Worm (Caenorhabditis elegans) whole organism, L1 larva: ENCODE data around the gene T10B5.8.

ENCODE experiments used
- C34B4.2 ChIP-seq: sonication (generic microtip); optimal IDR thresholded peaks from 2 replicates; lab custom pipeline; 2017; ENCODE audit warnings: mild to moderate bottlenecking, missing genetic modification characterization, missing compliant biosample characterization
- F16B12.6 ChIP-seq: fragments of 150-350 bp; optimal IDR thresholded peaks from 2 replicates; lab custom pipeline; 2014; ENCODE audit warnings: missing biosample characterization, missing genetic modification characterization
- Y116A8C.19 ChIP-seq: sonication (generic microtip); optimal IDR thresholded peaks from 2 replicates; lab custom pipeline; 2016; ENCODE audit warnings: missing compliant biosample characterization, missing genetic modification characterization, borderline replicate concordance
- alr-1 ChIP-seq: fragments of 200-800 bp; sonication (Bioruptor generic); optimal IDR thresholded peaks from 2 replicates; lab custom pipeline; 2018; ENCODE audit warnings: borderline replicate concordance, mild to moderate bottlenecking, missing genetic modification characterization, missing compliant biosample characterization
- ceh-63 ChIP-seq: fragments of 200-800 bp; sonication (Bioruptor generic); optimal IDR thresholded peaks from 2 replicates; lab custom pipeline; 2018; ENCODE audit warnings: mild to moderate bottlenecking, missing genetic modification characterization, missing compliant biosample characterization
- ceh-8 ChIP-seq: fragments of 200-800 bp; sonication (Bioruptor generic); optimal IDR thresholded peaks from 2 replicates; lab custom pipeline; 2018; ENCODE audit warnings: mild to moderate bottlenecking, missing genetic modification characterization, moderate library complexity, missing compliant biosample characterization
- ceh-88 ChIP-seq: fragments of 200-800 bp; sonication (Bioruptor generic); IDR thresholded peaks from 2 replicates; pipeline ENCODE4 v1.3.6; 2022; ENCODE audit warnings: missing genetic modification characterization, missing compliant biosample characterization
- dpl-1 ChIP-seq, 3 experiments: fragments of 150-350 bp in 2 of 3; sonication (generic microtip) in 1 of 3; optimal IDR thresholded peaks; 2 replicates each; lab custom pipeline; 2014 to 2017; ENCODE audit warnings: missing biosample characterization in 3 of 3, missing genetic modification characterization in 3 of 3, missing genetic modification reagents in 3 of 3
- efl-3 ChIP-seq: fragments of 200-800 bp; sonication (Bioruptor generic); optimal IDR thresholded peaks from 2 replicates; lab custom pipeline; 2018; ENCODE audit warnings: mild to moderate bottlenecking, missing genetic modification characterization, missing compliant biosample characterization
- egl-27 ChIP-seq, 2 experiments: fragments of 150-350 bp in 1 of 2; sonication (generic microtip); optimal IDR thresholded peaks; 3 replicates each; lab custom pipeline; 2017 to 2018; ENCODE audit warnings: missing biosample characterization in 2 of 2, missing genetic modification characterization in 2 of 2, missing genetic modification reagents in 2 of 2
- fkh-4 ChIP-seq: sonication (generic microtip); optimal IDR thresholded peaks from 2 replicates; lab custom pipeline; 2016; ENCODE audit warnings: missing compliant biosample characterization, missing genetic modification characterization, borderline replicate concordance
- grh-1 ChIP-seq: fragments of 200-800 bp; sonication (Bioruptor generic); IDR thresholded peaks from 2 replicates; pipeline ENCODE4 v1.3.6; 2022; ENCODE audit warnings: missing genetic modification reagents, missing genetic modification characterization, missing compliant biosample characterization
- hlh-4 ChIP-seq: sonication (generic microtip); optimal IDR thresholded peaks from 2 replicates; lab custom pipeline; 2016; ENCODE audit warnings: mild to moderate bottlenecking, missing genetic modification characterization, missing compliant biosample characterization
- irx-1 ChIP-seq: sonication (generic microtip); optimal IDR thresholded peaks from 2 replicates; lab custom pipeline; 2016; ENCODE audit warnings: missing genetic modification characterization, missing compliant biosample characterization
- lin-13 ChIP-seq: fragments of 150-350 bp; optimal IDR thresholded peaks from 2 replicates; lab custom pipeline; 2014; ENCODE audit warnings: missing biosample characterization, missing genetic modification reagents, missing genetic modification characterization
- lin-35 ChIP-seq, 2 experiments: fragments of 150-350 bp; optimal IDR thresholded peaks; 2 replicates each; lab custom pipeline; 2014; ENCODE audit warnings: missing biosample characterization in 2 of 2, missing genetic modification characterization in 2 of 2, missing genetic modification reagents in 2 of 2
- mdl-1 ChIP-seq, 2 experiments: fragments of 150-350 bp; optimal IDR thresholded peaks; 2 replicates each; lab custom pipeline; 2014 to 2017; ENCODE audit warnings: missing biosample characterization in 2 of 2, missing genetic modification characterization in 2 of 2, inconsistent platforms in 1 of 2
- mep-1 ChIP-seq: fragments of 150-350 bp; optimal IDR thresholded peaks from 2 replicates; lab custom pipeline; 2014; ENCODE audit warnings: missing biosample characterization, missing genetic modification characterization
- nhr-11 ChIP-seq: fragments of 150-350 bp; optimal IDR thresholded peaks from 2 replicates; lab custom pipeline; 2014; ENCODE audit warnings: missing biosample characterization, missing genetic modification characterization
- nhr-12 ChIP-seq: sonication (generic microtip); optimal IDR thresholded peaks from 2 replicates; lab custom pipeline; 2017; ENCODE audit warnings: missing biosample characterization, missing genetic modification characterization
- nhr-237 ChIP-seq: fragments of 150-350 bp; optimal IDR thresholded peaks from 2 replicates; lab custom pipeline; 2014; ENCODE audit warnings: missing biosample characterization, missing genetic modification characterization
- nhr-47 ChIP-seq: sonication (generic microtip); optimal IDR thresholded peaks from 2 replicates; lab custom pipeline; 2016; ENCODE audit warnings: mild to moderate bottlenecking, missing genetic modification characterization, moderate library complexity, missing compliant biosample characterization
- nhr-71 ChIP-seq: sonication (generic microtip); optimal IDR thresholded peaks from 2 replicates; lab custom pipeline; 2016; ENCODE audit warnings: mild to moderate bottlenecking, missing genetic modification characterization, moderate library complexity, missing compliant biosample characterization
- nhr-84 ChIP-seq: sonication (generic microtip); optimal IDR thresholded peaks from 2 replicates; lab custom pipeline; 2017; ENCODE audit warnings: missing biosample characterization, missing genetic modification characterization
- pag-3 ChIP-seq: sonication (generic microtip); optimal IDR thresholded peaks from 2 replicates; lab custom pipeline; 2017; ENCODE audit warnings: missing genetic modification characterization, mild to moderate bottlenecking, missing compliant biosample characterization, antibody characterized with exemption, borderline replicate concordance; ENCODE audit not compliant: insufficient read depth
- pax-3 ChIP-seq: fragments of 200-800 bp; sonication (Bioruptor generic); optimal IDR thresholded peaks from 2 replicates; lab custom pipeline; 2018; ENCODE audit warnings: mild to moderate bottlenecking, missing genetic modification characterization, moderate library complexity, missing compliant biosample characterization
- pqm-1 ChIP-seq: sonication (generic microtip); optimal IDR thresholded peaks from 3 replicates; lab custom pipeline; 2017; ENCODE audit warnings: missing biosample characterization, missing genetic modification characterization
- skn-1 ChIP-seq: fragments of 150-350 bp; optimal IDR thresholded peaks from 2 replicates; lab custom pipeline; 2014; ENCODE audit warnings: missing biosample characterization, missing genetic modification characterization
- snpc-4 ChIP-seq: fragments of 150-350 bp; optimal IDR thresholded peaks from 2 replicates; lab custom pipeline; 2014; ENCODE audit warnings: missing biosample characterization, missing genetic modification characterization
- tlp-1 ChIP-seq: fragments of 150-350 bp; optimal IDR thresholded peaks from 2 replicates; lab custom pipeline; 2014; ENCODE audit warnings: missing biosample characterization, missing genetic modification characterization
- unc-98 ChIP-seq: fragments of 200-800 bp; sonication (Bioruptor generic); IDR thresholded peaks from 2 replicates; pipeline ENCODE4 v1.3.6; 2022; ENCODE audit warnings: missing genetic modification characterization, missing compliant biosample characterization
- vab-15 ChIP-seq: sonication (generic microtip); optimal IDR thresholded peaks from 2 replicates; lab custom pipeline; 2017; ENCODE audit warnings: missing genotype, mild to moderate bottlenecking, missing genetic modification characterization, missing compliant biosample characterization
- ztf-4 ChIP-seq: fragments of 150-350 bp; optimal IDR thresholded peaks from 2 replicates; lab custom pipeline; 2014; ENCODE audit warnings: missing biosample characterization, missing genetic modification characterization

T10B5.8 gene

DNA sequence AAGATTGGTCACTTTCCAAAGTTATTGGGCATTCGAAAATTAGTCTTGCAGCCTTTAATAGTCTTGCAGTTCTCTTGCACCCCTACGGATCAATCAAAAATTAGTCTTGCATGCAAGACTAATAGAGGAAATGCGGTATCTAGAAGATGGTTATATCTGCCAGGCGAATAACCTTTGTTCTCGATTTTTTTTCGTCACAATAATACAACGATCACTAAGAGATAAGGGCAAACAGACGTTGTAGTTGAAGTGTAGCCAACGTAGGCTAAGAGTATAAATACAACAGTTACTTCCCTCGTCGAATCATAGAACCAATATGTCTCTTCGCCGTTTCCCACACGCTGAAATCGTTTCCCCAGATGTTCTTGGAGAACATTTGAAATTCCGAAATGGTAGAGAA, at the start of gene T10B5.8:
Gene T10B5.8 (plus strand): TSS at position 301 of the 400 bp plus-strand sequence.
- no peak for TF ChIP-seq ceh-8 (GFP tag; lab: Kevin White, UChicago)
- no peak for TF ChIP-seq mdl-1 (tag; optimal IDR thresholded peaks at IDR 0.05; lab: Kevin White, UChicago)
- TF ChIP-seq lin-35 (GFP tag; optimal IDR thresholded peaks at IDR 0.05; lab: Kevin White, UChicago) = no peak

DNA sequence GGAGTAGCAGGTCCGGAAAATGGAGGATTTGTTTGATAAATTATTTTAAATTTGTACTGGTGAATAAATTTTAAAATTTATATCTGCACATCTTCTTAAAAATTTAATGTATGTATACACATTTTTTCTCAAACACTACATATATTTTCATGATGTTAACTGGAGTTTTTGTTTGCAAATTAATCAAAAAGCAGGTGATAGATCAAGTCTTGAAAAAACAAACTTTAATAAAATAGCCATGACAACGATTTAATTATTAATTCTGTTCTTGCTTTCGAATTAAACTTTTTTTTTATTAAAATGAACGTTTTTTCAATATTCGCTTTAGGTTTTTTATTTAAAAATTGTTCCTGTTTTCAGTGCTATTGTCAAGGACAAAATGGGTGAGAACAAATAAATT, 47.6 kb upstream of the T10B5.8 start, which contains the start of gene F36H9.1:
Gene F36H9.1 (plus strand): TSS at position 301 of the 400 bp plus-strand sequence.
- TF ChIP-seq nhr-237 (no peak), lin-13 (GFP tag; lab: Kevin White, UChicago) (no peak), nhr-11 (no peak), nhr-12 (tag; lab: Kevin White, UChicago) (no peak), efl-3 (GFP tag; lab: Kevin White, UChicago) (no peak), snpc-4 (tag; lab: Kevin White, UChicago) (no peak), fkh-4 (tag; lab: Kevin White, UChicago) (no peak), pag-3 (tag; lab: Kevin White, UChicago) (no peak), alr-1 (tag; lab: Kevin White, UChicago) (no peak), F16B12.6 (no peak), grh-1 (no peak), irx-1 (no peak), C34B4.2 (tag; lab: Kevin White, UChicago) (no peak), egl-27 (tag; optimal IDR thresholded peaks at IDR 0.05; lab: Kevin White, UChicago) (no peak), hlh-4 (tag; lab: Kevin White, UChicago) (no peak)
- TF ChIP-seq, all 84 proteins: peak for 0

ce11 chrV:1797900-1798299, 43.9 kb upstream of the T10B5.8 start, which contains the start of gene F36H9.10:
TSS of gene F36H9.10 (plus strand) at chrV:1798200.
- TF ChIP-seq nhr-84 (tag; lab: Kevin White, UChicago) (no peak), unc-98 (GFP tag; lab: Robert Waterston, UW) (no peak), ztf-4 (tag; lab: Kevin White, UChicago) (no peak), tlp-1 (tag; lab: Kevin White, UChicago) (no peak), ceh-63 (GFP tag; lab: Kevin White, UChicago) (no peak), Y116A8C.19 (tag; lab: Kevin White, UChicago) (no peak), pqm-1 (tag; lab: Kevin White, UChicago) (no peak), ceh-88 (GFP tag; lab: Robert Waterston, UW) (no peak)

DNA sequence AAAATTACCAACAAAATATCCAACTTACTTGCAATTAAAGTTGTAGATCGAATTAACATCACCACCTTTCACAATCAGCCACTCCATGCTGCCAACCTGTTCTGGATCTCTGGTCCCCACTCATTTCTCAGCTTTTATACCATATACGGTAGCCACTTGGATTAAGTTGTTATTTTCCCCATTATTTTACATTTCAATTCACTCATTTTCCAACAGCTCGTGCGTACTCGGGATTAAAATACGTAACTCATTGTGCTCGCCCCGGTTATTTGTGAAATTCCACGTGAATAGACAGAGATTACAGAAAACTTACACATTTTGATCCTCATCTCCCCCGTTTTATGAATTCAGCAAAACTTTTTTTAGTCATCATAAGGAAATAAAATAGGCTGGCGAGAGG, 38.8 kb upstream of the T10B5.8 start, which contains the start of gene srt-41:
Gene srt-41 (minus strand): TSS at position 101 of the 400 bp plus-strand sequence.
- TF ChIP-seq vab-15 = no peak
- TF ChIP-seq pax-3 (tag; lab: Kevin White, UChicago) = peak; percentile 14

DNA sequence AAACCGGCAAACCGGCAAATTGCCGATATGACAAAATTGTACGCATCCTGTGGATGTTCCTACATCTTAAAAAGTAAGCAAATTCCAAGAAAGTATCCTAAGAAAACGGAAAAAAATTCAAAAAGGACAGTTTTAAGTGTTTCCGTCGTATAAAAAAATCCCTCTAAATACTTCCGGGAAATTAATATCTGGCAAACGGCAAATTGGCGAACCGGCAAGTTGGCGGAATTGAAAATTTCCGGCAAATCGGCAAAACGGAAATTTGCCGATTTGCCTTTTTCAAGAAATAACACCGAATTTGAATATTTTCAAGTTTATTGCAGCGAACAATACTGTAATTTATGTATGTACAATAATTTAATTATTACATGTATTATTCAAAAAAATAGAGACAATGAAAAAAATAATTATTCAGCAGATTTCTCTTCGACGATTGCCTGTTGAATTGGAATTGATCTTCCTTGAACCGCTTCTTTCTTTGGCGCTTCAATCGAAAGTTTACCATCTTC, 37.8 kb upstream of the T10B5.8 start:
- TF ChIP-seq skn-1 (tag; lab: Kevin White, UChicago) (peak; percentile 59), nhr-47 (tag; lab: Kevin White, UChicago) (no peak), mep-1 (tag; lab: Kevin White, UChicago) (peak; percentile 81), nhr-71 (tag; lab: Kevin White, UChicago) (no peak), dpl-1 (GFP tag; optimal IDR thresholded peaks at IDR 0.05; lab: Kevin White, UChicago) (peak in 1 of 3 experiments; percentile 5)
